5 fruit fly cellular contexts compared by ENCODE assay signal in the genomic region with DNA sequence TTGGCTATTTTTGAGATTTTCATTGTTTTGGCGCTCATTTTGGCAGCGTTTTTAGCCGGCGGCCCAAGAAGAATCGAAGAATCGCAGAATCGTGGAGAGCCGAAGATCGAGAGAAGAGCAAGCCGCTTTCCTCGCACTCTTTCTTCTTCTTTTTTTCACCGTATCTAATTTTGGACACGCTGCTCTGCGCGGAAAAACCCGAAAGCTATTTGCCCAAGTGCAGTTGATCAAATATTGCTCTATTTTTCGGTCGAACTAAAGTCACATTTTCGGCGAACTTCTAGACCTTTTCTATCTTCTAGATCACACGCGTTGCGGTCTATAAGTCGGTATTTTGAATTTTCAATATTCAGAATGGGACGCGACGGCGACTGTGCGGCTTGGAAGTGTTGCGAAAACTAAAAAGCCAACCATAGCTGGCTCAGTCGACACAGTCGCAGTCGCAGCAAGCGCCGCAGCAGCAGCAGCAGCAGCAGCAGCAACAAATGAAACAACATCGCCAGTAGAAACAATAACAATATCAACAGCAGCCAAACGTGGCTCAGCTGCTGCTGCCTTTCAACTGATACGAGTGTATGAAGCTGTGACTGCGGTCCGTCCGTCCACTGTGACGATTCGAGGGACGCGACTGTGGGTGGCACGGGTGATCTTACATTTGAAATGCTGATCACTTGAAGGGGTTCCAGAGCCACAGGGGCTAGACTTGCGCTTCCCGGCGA.
TF ChIP-seq lines count a peak whose summit lies in the region.

No protein-coding gene starts in this region.

- TF ChIP-seq CTCF in whole organism, embryonic (GFP tag; optimal IDR thresholded peaks at IDR 0.05; lab: Kevin White, UChicago) = no peak

TF ChIP-seq in whole organism, adult, 20 proteins besides CTCF, POLR2A, EP300 and RAD21:
- TF ChIP-seq kay (GFP tag; lab: Kevin White, UChicago; ENCODE audit: borderline replicate concordance) (no peak), cic (GFP tag; optimal IDR thresholded peaks at IDR 0.05; lab: Kevin White, UChicago) (peak; percentile 36)

TF ChIP-seq in whole organism, embryonic, 481 proteins besides CTCF, POLR2A, EP300 and RAD21 (continues in another document):
- TF ChIP-seq kni (GFP tag; optimal IDR thresholded peaks at IDR 0.05; lab: Kevin White, UChicago) (no peak), jumu (GFP tag; optimal IDR thresholded peaks at IDR 0.05; lab: Kevin White, UChicago) (no peak), CG8290 (GFP tag; optimal IDR thresholded peaks at IDR 0.05; lab: Kevin White, UChicago) (no peak), CG8290 (tag; optimal IDR thresholded peaks at IDR 0.05; lab: Kevin White, UChicago) (peak in 1 of 2 experiments; percentile 12), Kr (GFP tag; optimal IDR thresholded peaks at IDR 0.05; lab: Kevin White, UChicago) (no peak), Ssrp (tag; optimal IDR thresholded peaks at IDR 0.05; lab: Kevin White, UChicago) (no peak), zen (tag; optimal IDR thresholded peaks at IDR 0.05; lab: Kevin White, UChicago) (no peak), HHEX (GFP tag; optimal IDR thresholded peaks at IDR 0.05; lab: Kevin White, UChicago) (no peak), Fer3 (tag; optimal IDR thresholded peaks at IDR 0.05; lab: Kevin White, UChicago) (no peak), CG11504 (tag; optimal IDR thresholded peaks at IDR 0.05; lab: Kevin White, UChicago) (peak; percentile 74), insv (GFP tag; optimal IDR thresholded peaks at IDR 0.05; lab: Kevin White, UChicago) (no peak), CG30431 (GFP tag; optimal IDR thresholded peaks at IDR 0.05; lab: Kevin White, UChicago) (no peak), CG6813 (GFP tag; optimal IDR thresholded peaks at IDR 0.05; lab: Kevin White, UChicago) (peak; percentile 2), C15 (GFP tag; IDR thresholded peaks at IDR 0.05; lab: Robert Waterston, UW) (no peak), caup (GFP tag; optimal IDR thresholded peaks at IDR 0.05; lab: Kevin White, UChicago; ENCODE audit: severe bottlenecking) (peak; percentile 22), hth (optimal IDR thresholded peaks at IDR 0.05; lab: Kevin White, UChicago) (no peak), dysf (GFP tag; IDR thresholded peaks at IDR 0.05; lab: Robert Waterston, UW) (0 out of 3 replicates have a peak, but pooled peaks have one; percentile 37), ab (GFP tag; optimal IDR thresholded peaks at IDR 0.05; lab: Kevin White, UChicago) (no peak), CG12219 (GFP tag; optimal IDR thresholded peaks at IDR 0.05; lab: Kevin White, UChicago) (no peak)

TF ChIP-seq in whole organism, prepupa, 60 proteins besides CTCF, POLR2A, EP300 and RAD21:
- no peak for TF ChIP-seq Sox14 (GFP tag; optimal IDR thresholded peaks at IDR 0.05; lab: Kevin White, UChicago)
- 0 out of 3 replicates have a peak, but pooled peaks have one; percentile 25 for TF ChIP-seq CG8119 (GFP tag; IDR thresholded peaks at IDR 0.05; lab: Robert Waterston, UW)
- TF ChIP-seq svp (GFP tag; lab: Kevin White, UChicago) = peak; percentile 86
- TF ChIP-seq CG15336 (GFP tag; IDR thresholded peaks at IDR 0.05; lab: Robert Waterston, UW) = no peak
- TF ChIP-seq Lpt (GFP tag; optimal IDR thresholded peaks at IDR 0.05; lab: Kevin White, UChicago) = peak; percentile 38

TF ChIP-seq in whole organism, pupa, 21 proteins besides CTCF, POLR2A, EP300 and RAD21:
- TF ChIP-seq D1 (tag; optimal IDR thresholded peaks at IDR 0.05; lab: Kevin White, UChicago) (no peak), CG15710 (tag; optimal IDR thresholded peaks at IDR 0.05; lab: Kevin White, UChicago) (no peak), CG14655 (GFP tag; optimal IDR thresholded peaks at IDR 0.05; lab: Kevin White, UChicago) (no peak), EcR (GFP tag; optimal IDR thresholded peaks at IDR 0.05; lab: Kevin White, UChicago) (no peak), CG12605 (GFP tag; IDR thresholded peaks at IDR 0.05; lab: Robert Waterston, UW) (no peak), CG10348 (GFP tag; IDR thresholded peaks at IDR 0.05; lab: Robert Waterston, UW) (no peak), CG8301 (tag; optimal IDR thresholded peaks at IDR 0.05; lab: Kevin White, UChicago) (no peak), Ets98B (GFP tag; IDR thresholded peaks at IDR 0.05; lab: Robert Waterston, UW) (peak; percentile 31; the same call in 1 of the 2 replicates), CG17806 (tag; optimal IDR thresholded peaks at IDR 0.05; lab: Kevin White, UChicago) (no peak), Snoo (tag; optimal IDR thresholded peaks at IDR 0.05; lab: Kevin White, UChicago) (no peak), CG34367 (tag; optimal IDR thresholded peaks at IDR 0.05; lab: Kevin White, UChicago) (no peak), Pif1A (GFP tag; optimal IDR thresholded peaks at IDR 0.05; lab: Kevin White, UChicago) (no peak), CG32121 (GFP tag; IDR thresholded peaks at IDR 0.05; lab: Robert Waterston, UW) (0 out of 2 replicates have a peak, but pooled peaks have one; percentile 23), CG4496 (GFP tag; IDR thresholded peaks at IDR 0.05; lab: Robert Waterston, UW) (no peak), rn (GFP tag; IDR thresholded peaks at IDR 0.05; lab: Robert Waterston, UW) (no peak), gl (tag; optimal IDR thresholded peaks at IDR 0.05; lab: Kevin White, UChicago) (no peak), fd96Ca (GFP tag; IDR thresholded peaks at IDR 0.05; lab: Robert Waterston, UW) (peak; percentile 54; the same call in 2 of the 3 replicates)
TF ChIP-seq in whole organism, pupa: peak in this region for 3.

TF ChIP-seq in whole organism, wandering third instar larva, 38 proteins besides CTCF, POLR2A, EP300 and RAD21:
- TF ChIP-seq woc (GFP tag; optimal IDR thresholded peaks at IDR 0.05; lab: Kevin White, UChicago) (no peak), Jra (GFP tag; optimal IDR thresholded peaks at IDR 0.05; lab: Kevin White, UChicago) (no peak), Rel (GFP tag; optimal IDR thresholded peaks at IDR 0.05; lab: Kevin White, UChicago) (no peak), Rel (tag; optimal IDR thresholded peaks at IDR 0.05; lab: Kevin White, UChicago) (no peak), dmrt93B (GFP tag; optimal IDR thresholded peaks at IDR 0.05; lab: Kevin White, UChicago) (no peak), rgr (GFP tag; optimal IDR thresholded peaks at IDR 0.05; lab: Kevin White, UChicago) (peak; percentile 15), CrebA (GFP tag; optimal IDR thresholded peaks at IDR 0.05; lab: Kevin White, UChicago; ENCODE audit: borderline replicate concordance) (no peak), CG9705 (GFP tag; optimal IDR thresholded peaks at IDR 0.05; lab: Kevin White, UChicago) (no peak), Dfd (GFP tag; optimal IDR thresholded peaks at IDR 0.05; lab: Kevin White, UChicago) (no peak), Hnf4 (GFP tag; optimal IDR thresholded peaks at IDR 0.05; lab: Kevin White, UChicago) (no peak)
